Worm (Caenorhabditis elegans) whole organism, L4/young adult: ENCODE data around the gene F36G9.13.
"Not testable (repeated sequence)": the region's sequence is repeated elsewhere in the genome, so short reads cannot be mapped to it uniquely, and the experiment has no call there.

Experiments used
- W03F9.2 ChIP-seq: fragments of 150-350 bp; optimal IDR thresholded peaks from 2 replicates; lab custom pipeline; 2014; ENCODE audit warnings: missing biosample characterization, missing genetic modification characterization
- dao-5 ChIP-seq: sonication (generic microtip); optimal IDR thresholded peaks from 2 replicates; lab custom pipeline; 2016; ENCODE audit warnings: missing genotype, missing genetic modification characterization, moderate library complexity, missing compliant biosample characterization
- him-1 ChIP-seq: sonication (generic microtip); optimal IDR thresholded peaks from 2 replicates; lab custom pipeline; 2016; ENCODE audit warnings: missing genotype, missing genetic modification reagents, missing genetic modification characterization, missing compliant biosample characterization

F36G9.13 gene

ce11 chrV:15974836-15975235, 8.3 kb upstream of the F36G9.13 start, which contains the start of gene sru-22:
TSS of gene sru-22 (minus strand) at chrV:15974936.
- TF ChIP-seq dao-5 (tag; lab: Kevin White, UChicago) (no peak), him-1 (no peak), W03F9.2 (no peak)

ce11 chrV:15975845-15976244, 7.2 kb upstream of the F36G9.13 start, which contains the start of gene clec-232:
TSS of gene clec-232 (plus strand) at chrV:15976145.
- TF ChIP-seq dao-5 (tag; lab: Kevin White, UChicago) (no peak), W03F9.2 (no peak), him-1 (no peak)

ce11 chrV:15978232-15978764, 4.8 kb upstream of the F36G9.13 start, which contains the start of gene oac-20:
TSS of gene oac-20 (plus strand) at chrV:15978714.
- TF ChIP-seq W03F9.2 (no peak), him-1 (no peak), dao-5 (tag; lab: Kevin White, UChicago) (no peak)

ce11 chrV:15988074-15988473, 5.0 kb downstream of the F36G9.13 start, which contains the start of gene F36G9.15:
TSS of gene F36G9.15 (minus strand) at chrV:15988174.
- no peak for TF ChIP-seq W03F9.2
- no peak for TF ChIP-seq dao-5 (tag; lab: Kevin White, UChicago)
- no peak for TF ChIP-seq him-1

- not testable (repeated sequence) for TF ChIP-seq dao-5 (tag; lab: Kevin White, UChicago); him-1; W03F9.2
Measured at ce11 chrV:15991850-15992249, 8.8 kb downstream of the F36G9.13 start, which contains the start of gene C06C6.7. TSS of gene C06C6.7 (plus strand) at chrV:15992150.

- TF ChIP-seq W03F9.2, result no peak
- TF ChIP-seq him-1, result no peak
- TF ChIP-seq dao-5 (tag; lab: Kevin White, UChicago), result no peak
Measured at ce11 chrV:15996655-15997186, 13.6 kb downstream of the F36G9.13 start, which contains the start of the genes C06C6.9 and C06C6.8. TSS of gene C06C6.9 (minus strand) at chrV:15996755. TSS of gene C06C6.8 (plus strand) at chrV:15997136.

- no peak for TF ChIP-seq him-1
- TF ChIP-seq W03F9.2, result no peak
- TF ChIP-seq dao-5 (tag; lab: Kevin White, UChicago), result no peak
Measured at ce11 chrV:16000433-16000832, 17.3 kb downstream of the F36G9.13 start, which contains the start of gene nhr-50. TSS of gene nhr-50 (minus strand) at chrV:16000631.

ce11 chrV:16002288-16002687, 19.2 kb downstream of the F36G9.13 start, which contains the start of gene nhr-63:
TSS of gene nhr-63 (plus strand) at chrV:16002588.
- TF ChIP-seq him-1 (no peak), W03F9.2 (no peak), dao-5 (tag; lab: Kevin White, UChicago) (no peak)

ce11 chrV:16007505-16007904, 24.4 kb downstream of the F36G9.13 start, which contains the start of gene str-231:
TSS of gene str-231 (minus strand) at chrV:16007605.
- no peak for TF ChIP-seq dao-5 (tag; lab: Kevin White, UChicago)
- no peak for TF ChIP-seq W03F9.2
- no peak for TF ChIP-seq him-1

ce11 chrV:16009564-16009963, 26.5 kb downstream of the F36G9.13 start, which contains the start of gene str-233:
TSS of gene str-233 (minus strand) at chrV:16009664.
- TF ChIP-seq W03F9.2, result no peak

ce11 chrV:16015652-16016051, 32.6 kb downstream of the F36G9.13 start, which contains the start of gene str-232:
TSS of gene str-232 (minus strand) at chrV:16015752.
- TF ChIP-seq W03F9.2 (no peak), dao-5 (tag; lab: Kevin White, UChicago) (no peak), him-1 (no peak)

- no peak for TF ChIP-seq W03F9.2
- TF ChIP-seq dao-5 (tag; lab: Kevin White, UChicago), result no peak
- no peak for TF ChIP-seq him-1
Measured at ce11 chrV:16016977-16017376, 33.9 kb downstream of the F36G9.13 start.

- no peak for TF ChIP-seq dao-5 (tag; lab: Kevin White, UChicago)
Measured at ce11 chrV:16017671-16018070, 34.6 kb downstream of the F36G9.13 start, which contains the start of gene srx-43. TSS of gene srx-43 (plus strand) at chrV:16017971.

ce11 chrV:16020042-16020441, 36.9 kb downstream of the F36G9.13 start, which contains the start of gene srx-44:
TSS of gene srx-44 (plus strand) at chrV:16020342.
- TF ChIP-seq dao-5 (tag; lab: Kevin White, UChicago) (no peak), him-1 (no peak), W03F9.2 (no peak)

ce11 chrV:16022600-16022999, 39.5 kb downstream of the F36G9.13 start:
- TF ChIP-seq dao-5 (tag; lab: Kevin White, UChicago), result no peak
- TF ChIP-seq W03F9.2, result no peak
- no peak for TF ChIP-seq him-1
